Worm (Caenorhabditis elegans) whole organism, late embryonic: ENCODE data around the gene Y71H2B.8.

ENCODE experiments used
- C08G9.2 ChIP-seq: sonication (generic microtip); optimal IDR thresholded peaks from 2 replicates; lab custom pipeline; 2016; ENCODE audit warnings: mild to moderate bottlenecking, missing genetic modification characterization, moderate library complexity, missing compliant biosample characterization
- C38D4.7 ChIP-seq: fragments of 200-800 bp; sonication (Bioruptor generic); optimal IDR thresholded peaks from 2 replicates; lab custom pipeline; 2018; ENCODE audit warnings: mild to moderate bottlenecking, missing genetic modification characterization, moderate library complexity, missing compliant biosample characterization
- ahr-1 ChIP-seq: sonication (generic microtip); optimal IDR thresholded peaks from 2 replicates; lab custom pipeline; 2016; ENCODE audit warnings: missing genetic modification characterization, missing compliant biosample characterization
- ceh-45 ChIP-seq: fragments of 200-800 bp; sonication (Bioruptor generic); IDR thresholded peaks from 2 replicates; pipeline ENCODE4 v1.3.6; 2022; ENCODE audit warnings: missing genetic modification reagents, missing genetic modification characterization, missing compliant biosample characterization
- elt-2 ChIP-seq: sonication (generic microtip); optimal IDR thresholded peaks from 2 replicates; lab custom pipeline; 2016; ENCODE audit warnings: missing genetic modification reagents, missing genetic modification characterization, missing compliant biosample characterization
- fkh-10 ChIP-seq: fragments of 150-350 bp; optimal IDR thresholded peaks from 2 replicates; lab custom pipeline; 2014; ENCODE audit warnings: missing biosample characterization, missing genetic modification reagents, missing genetic modification characterization
- nhr-232 ChIP-seq: sonication (generic microtip); optimal IDR thresholded peaks from 2 replicates; lab custom pipeline; 2016; ENCODE audit warnings: missing genetic modification characterization, missing compliant biosample characterization
- sox-4 ChIP-seq: sonication (generic microtip); optimal IDR thresholded peaks from 2 replicates; lab custom pipeline; 2017; ENCODE audit warnings: mild to moderate bottlenecking, missing genetic modification characterization, inconsistent platforms, missing compliant biosample characterization

DNA sequence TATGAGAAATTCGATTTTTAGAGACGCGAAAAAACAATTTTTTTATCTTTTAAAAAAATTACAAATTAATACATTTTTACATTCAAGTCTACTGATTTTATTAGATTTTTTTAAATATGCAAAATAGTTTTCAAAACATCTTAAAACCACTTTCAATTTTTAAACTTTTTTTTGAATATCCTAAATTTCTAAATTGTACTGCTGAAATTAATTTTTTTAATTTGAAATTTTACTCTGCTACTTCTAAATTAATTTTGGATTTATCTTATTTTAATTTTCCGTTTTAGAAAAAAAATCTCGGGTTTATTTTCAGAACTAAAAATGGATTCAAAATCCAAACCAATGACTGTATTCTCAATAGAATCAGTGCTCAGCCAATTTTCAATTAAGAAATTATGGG lies at the start of gene Y71H2B.8:
- TF ChIP-seq fkh-10 (GFP tag; lab: Kevin White, UChicago) (no peak), nhr-232 (tag; lab: Kevin White, UChicago) (no peak), C38D4.7 (no peak), ahr-1 (tag; lab: Kevin White, UChicago) (no peak), sox-4 (tag; lab: Kevin White, UChicago) (no peak), ceh-45 (GFP tag; lab: Robert Waterston, UW) (no peak), elt-2 (tag; lab: Kevin White, UChicago) (no peak), C08G9.2 (tag; lab: Kevin White, UChicago) (no peak)
